Worm (Caenorhabditis elegans) whole organism, late embryonic: ENCODE data around the gene arrd-10.

Source experiments
- Y22D7AL.16 ChIP-seq: sonication (generic microtip); optimal IDR thresholded peaks from 2 replicates; lab custom pipeline; 2016; ENCODE audit warnings: missing genetic modification characterization, missing compliant biosample characterization
- ceh-48 ChIP-seq: sonication (generic microtip); optimal IDR thresholded peaks from 2 replicates; lab custom pipeline; 2016; ENCODE audit warnings: missing genetic modification characterization, inconsistent platforms, missing compliant biosample characterization
- fax-1 ChIP-seq: sonication (generic microtip); optimal IDR thresholded peaks from 2 replicates; lab custom pipeline; 2016; ENCODE audit warnings: missing genotype, missing genetic modification characterization, missing compliant biosample characterization
- lim-6 ChIP-seq: sonication (generic microtip); optimal IDR thresholded peaks from 2 replicates; lab custom pipeline; 2016; ENCODE audit warnings: missing genetic modification characterization, missing compliant biosample characterization
- pha-4 ChIP-seq: fragments of 150-350 bp; optimal IDR thresholded peaks from 2 replicates; lab custom pipeline; 2018; ENCODE audit warnings: missing biosample characterization, missing genetic modification reagents, missing genetic modification characterization
- pqm-1 ChIP-seq: sonication (generic microtip); optimal IDR thresholded peaks from 2 replicates; lab custom pipeline; 2016; ENCODE audit warnings: missing genetic modification characterization, missing compliant biosample characterization
- syd-9 ChIP-seq: sonication (generic microtip); optimal IDR thresholded peaks from 2 replicates; lab custom pipeline; 2016; ENCODE audit warnings: mild to moderate bottlenecking, missing genetic modification characterization, moderate library complexity, missing compliant biosample characterization

DNA sequence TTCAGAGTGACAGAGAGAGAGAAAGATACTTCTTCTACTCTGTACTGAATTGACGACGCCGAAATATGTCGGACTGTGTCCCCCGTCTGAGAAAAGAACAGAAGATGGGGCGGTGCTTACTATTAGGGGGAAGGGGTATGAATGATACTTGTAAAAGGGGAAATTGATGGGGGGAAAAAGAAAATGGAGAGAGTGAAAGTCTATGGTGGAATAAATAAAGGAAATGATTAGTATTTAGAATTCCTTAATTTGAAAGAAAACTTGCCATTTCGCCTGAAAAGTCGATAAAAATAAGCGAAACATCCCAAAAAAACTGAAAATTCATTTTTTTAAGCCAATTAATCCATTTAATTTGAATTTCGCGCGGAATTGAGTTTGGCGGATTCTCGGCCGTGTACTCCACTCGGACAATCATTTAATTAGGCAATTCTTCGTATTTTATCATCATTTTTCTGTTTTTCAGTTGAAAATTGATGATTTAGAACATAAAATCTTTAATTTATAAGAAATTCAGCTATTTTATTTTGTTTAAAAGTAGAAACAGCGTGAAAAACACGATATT is 25.3 kb upstream of the arrd-10 start, which contains the start of gene F35C5.12:
- no peak for TF ChIP-seq pqm-1 (tag; lab: Kevin White, UChicago)
- TF ChIP-seq pha-4 (tag; lab: Kevin White, UChicago): no peak
- TF ChIP-seq ceh-48 (tag; lab: Kevin White, UChicago): no peak
- no peak for TF ChIP-seq lim-6 (tag; lab: Kevin White, UChicago)
- TF ChIP-seq fax-1 (tag; lab: Kevin White, UChicago): no peak
- no peak for TF ChIP-seq syd-9 (tag; lab: Kevin White, UChicago)
- TF ChIP-seq Y22D7AL.16 (tag; lab: Kevin White, UChicago): no peak
